Worm (Caenorhabditis elegans) whole organism, L4 larva: Measurements from ENCODE around the gene rgs-3.

Experiments used
- F37D6.2 ChIP-seq: sonication (generic microtip); optimal IDR thresholded peaks from 2 replicates; lab custom pipeline; 2016; ENCODE audit warnings: mild to moderate bottlenecking, missing genetic modification characterization, missing compliant biosample characterization
- F44E2.7 ChIP-seq: fragments of 200-800 bp; sonication (Bioruptor generic); IDR thresholded peaks from 2 replicates; pipeline ENCODE4 v2.1.2; 2022; ENCODE audit warnings: missing genetic modification characterization, missing compliant biosample characterization
- T20F7.1 ChIP-seq: fragments of 200-800 bp; sonication (Bioruptor generic); optimal IDR thresholded peaks from 2 replicates; lab custom pipeline; 2018; ENCODE audit warnings: mild to moderate bottlenecking, missing genetic modification characterization, missing compliant biosample characterization
- aly-2 ChIP-seq: sonication (generic microtip); optimal IDR thresholded peaks from 2 replicates; lab custom pipeline; 2018; ENCODE audit warnings: missing biosample characterization, missing genetic modification characterization
- ceh-32 ChIP-seq: sonication (generic microtip); optimal IDR thresholded peaks from 2 replicates; lab custom pipeline; 2016; ENCODE audit warnings: mild to moderate bottlenecking, missing genetic modification characterization, missing compliant biosample characterization; ENCODE audit not compliant: poor library complexity
- ces-1 ChIP-seq: fragments of 150-350 bp; sonication (generic microtip); optimal IDR thresholded peaks from 4 replicates; lab custom pipeline; 2014; ENCODE audit warnings: missing biosample characterization, missing genetic modification reagents, missing genetic modification characterization
- cey-2 ChIP-seq: sonication (generic microtip); optimal IDR thresholded peaks from 3 replicates; lab custom pipeline; 2017; ENCODE audit warnings: missing genetic modification characterization, mild to moderate bottlenecking, missing compliant biosample characterization, antibody characterized with exemption, borderline replicate concordance; ENCODE audit not compliant: insufficient read depth
- daf-16 ChIP-seq, 3 experiments: sonication (generic microtip); optimal IDR thresholded peaks; 2 replicates each; lab custom pipeline; 2016 to 2017; ENCODE audit warnings: missing genetic modification characterization in 3 of 3, missing genetic modification reagents in 3 of 3, mild to moderate bottlenecking in 2 of 3, missing compliant biosample characterization in 2 of 3, missing biosample characterization in 1 of 3, moderate library complexity in 1 of 3
- dve-1 ChIP-seq: sonication (generic microtip); optimal IDR thresholded peaks from 2 replicates; lab custom pipeline; 2017; ENCODE audit warnings: antibody characterized with exemption, mild to moderate bottlenecking, missing genetic modification characterization, missing compliant biosample characterization; ENCODE audit not compliant: insufficient read depth
- egl-43 ChIP-seq: fragments of 200-800 bp; sonication (Bioruptor generic); IDR thresholded peaks from 2 replicates; pipeline ENCODE4 v1.3.6; 2022; ENCODE audit warnings: missing genetic modification reagents, missing genetic modification characterization, missing compliant biosample characterization
- fkh-10 ChIP-seq: fragments of 150-350 bp; optimal IDR thresholded peaks from 2 replicates; lab custom pipeline; 2014; ENCODE audit warnings: missing biosample characterization, missing genetic modification reagents, missing genetic modification characterization
- hlh-11 ChIP-seq: fragments of 200-800 bp; sonication (Bioruptor generic); optimal IDR thresholded peaks from 2 replicates; lab custom pipeline; 2018; ENCODE audit warnings: mild to moderate bottlenecking, missing genetic modification characterization, missing compliant biosample characterization
- jun-1 ChIP-seq: fragments of 150-350 bp; optimal IDR thresholded peaks from 2 replicates; lab custom pipeline; 2014; ENCODE audit warnings: missing biosample characterization, missing genetic modification reagents, missing genetic modification characterization
- lim-7 ChIP-seq: fragments of 200-800 bp; sonication (Bioruptor generic); IDR thresholded peaks from 2 replicates; pipeline ENCODE4 v1.3.6; 2022; ENCODE audit warnings: missing genetic modification characterization, missing compliant biosample characterization
- lin-13 ChIP-seq: fragments of 150-350 bp; optimal IDR thresholded peaks from 2 replicates; lab custom pipeline; 2014; ENCODE audit warnings: missing biosample characterization, missing genetic modification reagents, missing genetic modification characterization
- lin-29 ChIP-seq: fragments of 200-800 bp; sonication (Bioruptor generic); IDR thresholded peaks from 2 replicates; pipeline ENCODE4 v1.3.6; 2022; ENCODE audit warnings: missing genetic modification reagents, missing genetic modification characterization, missing compliant biosample characterization
- lin-39 ChIP-seq: fragments of 150-350 bp; optimal IDR thresholded peaks from 2 replicates; lab custom pipeline; 2014; ENCODE audit warnings: missing biosample characterization, missing genetic modification reagents, missing genetic modification characterization
- lir-3 ChIP-seq: sonication (generic microtip); optimal IDR thresholded peaks from 2 replicates; lab custom pipeline; 2016; ENCODE audit warnings: mild to moderate bottlenecking, missing genetic modification characterization, missing compliant biosample characterization
- madf-9 ChIP-seq: fragments of 200-800 bp; sonication (Bioruptor generic); conservative IDR thresholded peaks from 2 replicates; pipeline ENCODE4 v1.3.6; 2022; ENCODE audit warnings: missing genetic modification reagents, missing genetic modification characterization, missing compliant biosample characterization
- mxl-2 ChIP-seq: fragments of 200-800 bp; sonication (Bioruptor generic); conservative IDR thresholded peaks from 2 replicates; pipeline ENCODE4 v1.3.6; 2022; ENCODE audit warnings: missing genetic modification reagents, missing genetic modification characterization, missing compliant biosample characterization
- nhr-10 ChIP-seq: fragments of 150-350 bp; optimal IDR thresholded peaks from 2 replicates; lab custom pipeline; 2014; ENCODE audit warnings: missing biosample characterization, missing genetic modification characterization
- nhr-237 ChIP-seq: sonication (generic microtip); optimal IDR thresholded peaks from 2 replicates; lab custom pipeline; 2017; ENCODE audit warnings: missing biosample characterization, missing genetic modification characterization
- nhr-6 ChIP-seq: fragments of 150-350 bp; optimal IDR thresholded peaks from 2 replicates; lab custom pipeline; 2014; ENCODE audit warnings: missing biosample characterization, missing genetic modification characterization
- pha-4 ChIP-seq, 2 experiments: fragments of 150-350 bp in 1 of 2; fragments of 200-800 bp in 1 of 2; sonication (Bioruptor generic) in 1 of 2; IDR thresholded peaks in 1 of 2; optimal IDR thresholded peaks in 1 of 2; 2 replicates each; pipeline versions ENCODE4 v1.3.6 to Lab custom; 2014 to 2022; ENCODE audit warnings: missing genetic modification characterization in 2 of 2, missing genetic modification reagents in 2 of 2, missing biosample characterization in 1 of 2, missing compliant biosample characterization in 1 of 2
- pqm-1 ChIP-seq: sonication (generic microtip); optimal IDR thresholded peaks from 2 replicates; lab custom pipeline; 2017; ENCODE audit warnings: missing biosample characterization, missing genetic modification characterization
- set-16 ChIP-seq: fragments of 200-800 bp; sonication (Bioruptor generic); IDR thresholded peaks from 2 replicates; pipeline ENCODE4 v1.3.6; 2022; ENCODE audit warnings: missing genetic modification reagents, missing genetic modification characterization, missing compliant biosample characterization
- unc-62 ChIP-seq, 3 experiments: fragments of 150-350 bp in 1 of 3; sonication (generic microtip); optimal IDR thresholded peaks in 2 of 3; peaks in 1 of 3; 1 replicate in 1 of 3; 2 replicates in 2 of 3; lab custom pipeline; 2014 to 2017; ENCODE audit warnings: missing biosample characterization in 3 of 3, missing genetic modification characterization in 3 of 3, missing genetic modification reagents in 3 of 3, missing genotype in 1 of 3
- zip-11 ChIP-seq: fragments of 200-800 bp; sonication (Bioruptor generic); IDR thresholded peaks from 2 replicates; pipeline ENCODE4 v1.3.6; 2022; ENCODE audit warnings: missing genetic modification characterization, missing compliant biosample characterization

Gene rgs-3

DNA sequence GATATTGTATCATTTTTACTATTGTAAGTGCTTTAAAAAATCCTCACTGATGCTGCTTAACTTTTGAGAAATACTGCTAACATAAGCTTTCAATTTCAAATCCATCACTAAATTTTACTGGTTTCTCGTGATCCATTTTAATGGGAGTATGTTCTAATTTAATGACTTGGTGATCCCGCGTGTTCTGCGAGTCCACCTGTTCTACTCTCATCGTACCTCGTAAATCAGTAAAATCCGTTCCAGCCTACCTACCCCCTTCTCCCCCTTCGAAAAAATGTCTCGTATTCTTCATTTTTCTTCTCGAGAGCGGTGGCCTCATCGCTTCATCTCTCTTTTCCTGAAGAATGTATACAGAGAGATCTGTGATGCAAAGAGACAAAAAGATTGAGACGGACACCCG is 35.9 kb downstream of the rgs-3 start:
- no peak for TF ChIP-seq nhr-10 (tag; lab: Kevin White, UChicago)
- TF ChIP-seq ceh-32 (tag; lab: Kevin White, UChicago), result no peak
- TF ChIP-seq dve-1 (tag; lab: Kevin White, UChicago), result no peak
- TF ChIP-seq aly-2 (tag; lab: Kevin White, UChicago), result no peak
- TF ChIP-seq unc-62 (GFP tag; optimal IDR thresholded peaks at IDR 0.05 in 1 of 2; lab: Kevin White, UChicago), result peak in 1 of 2 experiments; percentile 90
- no peak for TF ChIP-seq unc-62 (tag; optimal IDR thresholded peaks at IDR 0.05; lab: Kevin White, UChicago)
- no peak for TF ChIP-seq F44E2.7

DNA sequence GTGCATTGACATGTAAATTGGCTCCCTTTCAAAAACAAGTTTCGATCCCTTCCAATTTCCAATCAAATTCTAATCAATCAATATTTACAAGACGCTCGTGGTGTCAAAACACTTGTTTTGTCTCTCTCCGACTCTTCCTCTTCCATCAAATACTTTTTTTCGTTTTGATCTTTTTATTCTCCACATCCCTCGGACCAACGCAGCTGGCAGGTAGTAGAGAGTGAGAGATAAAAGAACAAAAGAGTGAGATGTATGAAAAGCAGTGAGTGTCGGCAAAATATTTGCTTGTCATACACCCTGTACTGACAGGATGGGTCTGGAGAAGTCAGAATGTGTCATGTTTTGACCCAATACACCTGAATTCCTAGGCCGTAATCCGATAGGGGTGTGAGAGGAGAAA is 37.1 kb downstream of the rgs-3 start:
- TF ChIP-seq mxl-2 (GFP tag; lab: Robert Waterston, UW) (no peak), hlh-11 (peak; percentile 17), daf-16 (GFP tag; optimal IDR thresholded peaks at IDR 0.05; lab: Kevin White, UChicago) (peak in 1 of 2 experiments; percentile 63), daf-16 (tag; optimal IDR thresholded peaks at IDR 0.05; lab: Kevin White, UChicago) (no peak)

- TF ChIP-seq madf-9 (GFP tag; lab: Robert Waterston, UW) (no peak), lin-13 (no peak), jun-1 (tag; lab: Kevin White, UChicago) (no peak), lin-39 (tag; lab: Kevin White, UChicago) (no peak), lin-29 (no peak), pha-4 (GFP tag; IDR thresholded peaks at IDR 0.05; lab: Robert Waterston, UW) (no peak), pha-4 (tag; optimal IDR thresholded peaks at IDR 0.05; lab: Kevin White, UChicago) (no peak), pqm-1 (tag; lab: Kevin White, UChicago) (no peak), zip-11 (GFP tag; lab: Robert Waterston, UW) (no peak), ces-1 (GFP tag; lab: Kevin White, UChicago) (no peak), set-16 (GFP tag; lab: Robert Waterston, UW) (no peak), nhr-237 (tag; lab: Kevin White, UChicago) (no peak), lir-3 (tag; lab: Kevin White, UChicago) (no peak), egl-43 (GFP tag; lab: Robert Waterston, UW) (no peak), lim-7 (GFP tag; lab: Robert Waterston, UW) (no peak), T20F7.1 (GFP tag; lab: Kevin White, UChicago) (no peak)
Measured at ce11 chrII:6138138-6138537, 38.5 kb downstream of the rgs-3 start.

- TF ChIP-seq ces-1 (GFP tag; lab: Kevin White, UChicago), result peak; percentile 15
- no peak for TF ChIP-seq cey-2 (tag; lab: Kevin White, UChicago)
Measured at ce11 chrII:6139484-6139883, 39.9 kb downstream of the rgs-3 start.

DNA sequence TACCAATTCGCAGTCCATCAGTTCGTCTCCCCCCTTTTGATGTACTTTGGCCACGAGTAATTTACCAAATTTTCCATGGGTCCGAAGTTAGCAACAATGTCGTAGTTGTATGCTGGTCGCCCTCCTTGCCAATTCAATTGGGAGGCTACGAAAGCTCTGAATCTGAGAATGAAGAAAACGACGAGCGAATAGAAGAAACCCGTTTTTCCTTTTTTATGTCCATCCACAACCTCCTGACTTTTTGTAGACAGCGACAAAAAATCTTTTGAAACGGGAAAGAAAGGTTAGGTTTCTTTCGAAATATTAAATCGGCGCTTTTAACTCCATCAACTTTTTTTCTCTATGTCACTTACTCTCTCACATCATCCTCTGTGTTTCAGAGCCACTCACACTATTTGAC is 42.9 kb downstream of the rgs-3 start:
- TF ChIP-seq F37D6.2 (tag; lab: Kevin White, UChicago), result no peak
- TF ChIP-seq fkh-10 (GFP tag; lab: Kevin White, UChicago), result peak; percentile 56
- TF ChIP-seq unc-62 (GFP tag; optimal IDR thresholded peaks at IDR 0.05 in 1 of 2; lab: Kevin White, UChicago), result peak in 1 of 2 experiments; percentile 7
- no peak for TF ChIP-seq unc-62 (tag; optimal IDR thresholded peaks at IDR 0.05; lab: Kevin White, UChicago)

DNA sequence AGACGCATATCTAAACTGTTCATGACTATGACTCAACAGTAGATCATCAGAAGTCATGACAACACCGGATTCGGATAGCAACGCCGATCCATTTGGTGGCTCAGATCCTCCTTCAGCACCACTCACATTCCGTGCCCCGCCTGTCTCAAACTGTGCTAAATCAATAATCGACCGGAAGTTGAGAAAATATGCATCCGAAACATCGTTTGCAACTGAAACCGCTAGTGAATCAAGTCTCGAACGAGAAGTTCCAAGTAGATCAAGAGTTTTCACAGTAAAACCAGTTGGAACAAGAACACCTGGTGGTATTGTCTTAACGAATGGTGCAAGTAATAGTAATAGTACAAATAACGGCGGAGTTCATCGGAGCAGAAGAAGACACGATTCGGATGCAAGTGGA is 47.5 kb downstream of the rgs-3 start:
- TF ChIP-seq dve-1 (tag; lab: Kevin White, UChicago) (no peak), nhr-6 (no peak), unc-62 (GFP tag; optimal IDR thresholded peaks at IDR 0.05 in 1 of 2; lab: Kevin White, UChicago) (peak in 1 of 2 experiments; percentile 93), unc-62 (tag; optimal IDR thresholded peaks at IDR 0.05; lab: Kevin White, UChicago) (no peak)
- TF ChIP-seq, all 104 proteins: peak for 1
